Worm (Caenorhabditis elegans): ENCODE measurements around the gene lin-12.

ce11 chrIII:9017181-9017651 is 54.1 kb downstream of the lin-12 start, which contains the start of gene F59B2.12:
- no peak for TF ChIP-seq ref-1 (GFP tag; conservative IDR thresholded peaks at IDR 0.05)
- TF ChIP-seq tab-1 (GFP tag; IDR thresholded peaks at IDR 0.05), result no peak
- no peak for TF ChIP-seq ztf-29 (GFP tag; IDR thresholded peaks at IDR 0.05)
- no peak for TF ChIP-seq ztf-23 (GFP tag; IDR thresholded peaks at IDR 0.05)
- no peak for TF ChIP-seq klf-2 (GFP tag; conservative IDR thresholded peaks at IDR 0.05)
- TF ChIP-seq T22C8.4 (GFP tag; IDR thresholded peaks at IDR 0.05), result no peak
- no peak for TF ChIP-seq cog-1 (tag; optimal IDR thresholded peaks at IDR 0.05)
- TF ChIP-seq flt-1 (GFP tag; IDR thresholded peaks at IDR 0.05), result no peak

Measured in whole organism, midembryonic.